Fruit fly (Drosophila melanogaster) whole organism, embryonic: Measurements from ENCODE around the gene RunxB.

Source experiments
- ATbp ChIP-seq: fragments of 200-800 bp; sonication (Bioruptor generic); optimal IDR thresholded peaks from 2 replicates; lab custom pipeline; 2017; ENCODE audit warnings: missing biosample characterization, mild to moderate bottlenecking, missing genetic modification characterization, missing genetic modification reagents
- Atf-2 ChIP-seq: fragments of 200-800 bp; sonication (Bioruptor generic); optimal IDR thresholded peaks from 2 replicates; lab custom pipeline; 2016; ENCODE audit warnings: missing biosample characterization, missing genetic modification characterization
- CG11504 ChIP-seq: fragments of 200-800 bp; sonication (Bioruptor generic); optimal IDR thresholded peaks from 3 replicates; lab custom pipeline; 2019; ENCODE audit warnings: missing biosample characterization, mild to moderate bottlenecking, missing genetic modification characterization, moderate library complexity
- CG12071 ChIP-seq: fragments of 200-800 bp; sonication (Bioruptor generic); optimal IDR thresholded peaks from 3 replicates; lab custom pipeline; 2018; ENCODE audit warnings: missing biosample characterization, mild to moderate bottlenecking, missing genetic modification characterization
- CG12942 ChIP-seq: fragments of 200-800 bp; sonication (Bioruptor generic); optimal IDR thresholded peaks from 3 replicates; lab custom pipeline; 2016; ENCODE audit warnings: missing biosample characterization, missing genetic modification characterization
- CG1603 ChIP-seq: fragments of 200-800 bp; sonication (Bioruptor generic); optimal IDR thresholded peaks from 2 replicates; lab custom pipeline; 2019; ENCODE audit warnings: missing biosample characterization, mild to moderate bottlenecking, missing genetic modification characterization, moderate library complexity
- CG1647 ChIP-seq: fragments of 200-800 bp; sonication (Bioruptor generic); optimal IDR thresholded peaks from 3 replicates; lab custom pipeline; 2016; ENCODE audit warnings: missing biosample characterization, missing genetic modification characterization
- CG16779 ChIP-seq: fragments of 200-800 bp; sonication (Bioruptor generic); IDR thresholded peaks from 2 replicates; pipeline ENCODE4 v1.3.6; 2022; ENCODE audit warnings: missing biosample characterization, missing genetic modification characterization
- CG16813 ChIP-seq: fragments of 200-800 bp; sonication (Bioruptor generic); IDR thresholded peaks from 3 replicates; pipeline ENCODE4 v1.3.6; 2022; ENCODE audit warnings: missing biosample characterization, missing genetic modification characterization; ENCODE audit not compliant: partially characterized antibody
- CG17328 ChIP-seq: fragments of 200-800 bp; sonication (Bioruptor generic); IDR thresholded peaks from 2 replicates; pipeline ENCODE4 v1.3.6; 2022; ENCODE audit warnings: missing biosample characterization, missing genetic modification characterization
- CG2116 ChIP-seq: fragments of 200-800 bp; sonication (Bioruptor generic); optimal IDR thresholded peaks from 3 replicates; lab custom pipeline; 2018; ENCODE audit warnings: missing biosample characterization, mild to moderate bottlenecking, missing genetic modification characterization
- CG2678 ChIP-seq: fragments of 200-800 bp; sonication (Bioruptor generic); optimal IDR thresholded peaks from 3 replicates; lab custom pipeline; 2019; ENCODE audit warnings: missing biosample characterization, mild to moderate bottlenecking, missing genetic modification characterization, moderate library complexity
- CG33213 ChIP-seq: fragments of 200-800 bp; sonication (Bioruptor generic); optimal IDR thresholded peaks from 3 replicates; lab custom pipeline; 2016; ENCODE audit warnings: missing biosample characterization, missing genetic modification characterization
- CG4424 ChIP-seq: fragments of 200-800 bp; sonication (Bioruptor generic); optimal IDR thresholded peaks from 3 replicates; lab custom pipeline; 2016; ENCODE audit warnings: missing biosample characterization, missing genetic modification characterization
- CG6813 ChIP-seq: fragments of 200-800 bp; sonication (Bioruptor generic); optimal IDR thresholded peaks from 2 replicates; lab custom pipeline; 2017; ENCODE audit warnings: missing biosample characterization, missing genetic modification characterization, mild to moderate bottlenecking, moderate library complexity, missing genetic modification reagents
- CG7271 ChIP-seq: fragments of 200-800 bp; sonication (Bioruptor generic); optimal IDR thresholded peaks from 2 replicates; lab custom pipeline; 2018; ENCODE audit warnings: missing biosample characterization, mild to moderate bottlenecking, missing genetic modification characterization, moderate library complexity
- CG7556 ChIP-seq: fragments of 200-800 bp; sonication (Bioruptor generic); optimal IDR thresholded peaks from 2 replicates; lab custom pipeline; 2017; ENCODE audit warnings: missing biosample characterization, mild to moderate bottlenecking, missing genetic modification characterization
- CG8765 ChIP-seq: fragments of 200-800 bp; sonication (Bioruptor generic); IDR thresholded peaks from 2 replicates; pipeline ENCODE4 v1.3.6; 2022; ENCODE audit warnings: missing biosample characterization, missing genetic modification characterization
- CG9215 ChIP-seq: fragments of 200-800 bp; sonication (Bioruptor generic); IDR thresholded peaks from 2 replicates; pipeline ENCODE4 v1.3.6; 2022; ENCODE audit warnings: missing biosample characterization, missing genetic modification characterization
- CG9609 ChIP-seq: fragments of 200-800 bp; sonication (Bioruptor generic); optimal IDR thresholded peaks from 3 replicates; lab custom pipeline; 2016; ENCODE audit warnings: missing biosample characterization, missing genetic modification characterization
- Deaf1 ChIP-seq: fragments of 200-800 bp; optimal IDR thresholded peaks from 3 replicates; lab custom pipeline; 2019; ENCODE audit warnings: missing biosample characterization, mild to moderate bottlenecking, missing genetic modification characterization, moderate library complexity
- Dip2 ChIP-seq: fragments of 200-800 bp; sonication (Bioruptor generic); IDR thresholded peaks from 2 replicates; pipeline ENCODE4 v1.3.6; 2022; ENCODE audit warnings: missing biosample characterization, missing genetic modification characterization
- Doc2 ChIP-seq: fragments of 200-800 bp; sonication (Bioruptor generic); IDR thresholded peaks from 2 replicates; pipeline ENCODE4 v1.3.6; 2022; ENCODE audit warnings: missing biosample characterization, missing genetic modification characterization
- Hey ChIP-seq: fragments of 200-800 bp; sonication (Bioruptor generic); optimal IDR thresholded peaks from 3 replicates; lab custom pipeline; 2018; ENCODE audit warnings: missing biosample characterization, mild to moderate bottlenecking, missing genetic modification characterization
- Jarid2 ChIP-seq: fragments of 200-800 bp; sonication (Bioruptor generic); optimal IDR thresholded peaks from 3 replicates; lab custom pipeline; 2017; ENCODE audit warnings: mild to moderate bottlenecking, missing biosample characterization, missing genetic modification reagents, missing genetic modification characterization
- Med ChIP-seq: fragments of 200-800 bp; sonication (Bioruptor generic); peaks from one replicate; lab custom pipeline; 2016; ENCODE audit warnings: missing biosample characterization, missing genetic modification characterization, mild to moderate bottlenecking, inconsistent platforms, moderate library complexity
- Pdp1 ChIP-seq, 2 experiments: fragments of 200-800 bp; sonication (Bioruptor generic); optimal IDR thresholded peaks; 3 replicates each; lab custom pipeline; 2016; ENCODE audit warnings: missing biosample characterization in 2 of 2, missing genetic modification characterization in 2 of 2, mild to moderate bottlenecking in 1 of 2, moderate library complexity in 1 of 2
- Ravus ChIP-seq: fragments of 200-800 bp; sonication (Bioruptor generic); IDR thresholded peaks from 2 replicates; pipeline ENCODE4 v1.3.6; 2022; ENCODE audit warnings: missing biosample characterization, missing genetic modification characterization
- Sox100B ChIP-seq: fragments of 200-800 bp; sonication (Bioruptor generic); optimal IDR thresholded peaks from 3 replicates; lab custom pipeline; 2018; ENCODE audit warnings: missing biosample characterization, mild to moderate bottlenecking, missing genetic modification characterization
- ap ChIP-seq: fragments of 200-800 bp; sonication (Bioruptor generic); IDR thresholded peaks from 2 replicates; pipeline ENCODE4 v1.3.6; 2022; ENCODE audit warnings: missing biosample characterization, missing genetic modification characterization
- bcd ChIP-seq: fragments of 200-800 bp; sonication (Bioruptor generic); optimal IDR thresholded peaks from 2 replicates; lab custom pipeline; 2017; ENCODE audit warnings: missing biosample characterization, mild to moderate bottlenecking, missing genetic modification characterization
- bsh ChIP-seq, 2 experiments: fragments of 200-800 bp; sonication (Bioruptor generic); optimal IDR thresholded peaks; 2 replicates each; lab custom pipeline; 2017 to 2018; ENCODE audit warnings: mild to moderate bottlenecking in 2 of 2, missing biosample characterization in 2 of 2, missing genetic modification characterization in 2 of 2, moderate library complexity in 1 of 2
- cad ChIP-seq: fragments of >200 bp; optimal IDR thresholded peaks from 2 replicates; lab custom pipeline; 2017; ENCODE audit warnings: missing biosample characterization, missing genetic modification characterization
- caup ChIP-seq: fragments of 200-800 bp; sonication (Bioruptor generic); optimal IDR thresholded peaks from 3 replicates; lab custom pipeline; 2017; ENCODE audit warnings: missing biosample characterization, mild to moderate bottlenecking, missing genetic modification characterization, moderate library complexity; ENCODE audit not compliant: severe bottlenecking
- ci ChIP-seq: fragments of 200-800 bp; sonication (Bioruptor generic); IDR thresholded peaks from 3 replicates; pipeline ENCODE4 v1.3.6; 2022; ENCODE audit warnings: missing biosample characterization, missing genetic modification characterization
- ewg ChIP-seq: fragments of 200-800 bp; sonication (Bioruptor generic); optimal IDR thresholded peaks from 3 replicates; lab custom pipeline; 2017; ENCODE audit warnings: mild to moderate bottlenecking, missing biosample characterization, missing genetic modification reagents, missing genetic modification characterization
- fd96Cb ChIP-seq: fragments of 200-800 bp; sonication (Bioruptor generic); optimal IDR thresholded peaks from 2 replicates; lab custom pipeline; 2018; ENCODE audit warnings: missing biosample characterization, mild to moderate bottlenecking, missing genetic modification characterization, moderate library complexity
- gfzf ChIP-seq: fragments of 200-800 bp; sonication (Bioruptor generic); optimal IDR thresholded peaks from 2 replicates; lab custom pipeline; 2016; ENCODE audit warnings: missing biosample characterization, mild to moderate bottlenecking, missing genetic modification characterization, moderate library complexity
- gsb-n ChIP-seq: fragments of 200-800 bp; sonication (Bioruptor generic); optimal IDR thresholded peaks from 3 replicates; lab custom pipeline; 2018; ENCODE audit warnings: missing biosample characterization, mild to moderate bottlenecking, missing genetic modification characterization
- hth ChIP-seq: fragments of >200 bp; optimal IDR thresholded peaks from 2 replicates; lab custom pipeline; 2017; ENCODE audit warnings: inconsistent platforms
- jigr1 ChIP-seq: fragments of 200-800 bp; sonication (Bioruptor generic); IDR thresholded peaks from 3 replicates; pipeline ENCODE4 v1.3.6; 2022; ENCODE audit warnings: missing biosample characterization, missing genetic modification characterization
- mld ChIP-seq: fragments of 200-800 bp; sonication (Bioruptor generic); IDR thresholded peaks from 3 replicates; pipeline ENCODE4 v1.3.6; 2022; ENCODE audit warnings: missing biosample characterization, missing genetic modification characterization; ENCODE audit not compliant: partially characterized antibody
- nau ChIP-seq: fragments of 200-800 bp; sonication (Bioruptor generic); optimal IDR thresholded peaks from 3 replicates; lab custom pipeline; 2017; ENCODE audit warnings: missing biosample characterization, mild to moderate bottlenecking, missing genetic modification characterization, missing genetic modification reagents
- otp ChIP-seq: fragments of 200-800 bp; sonication (Bioruptor generic); IDR thresholded peaks from 3 replicates; pipeline ENCODE4, ENCODE4 v1.3.6; 2022; ENCODE audit warnings: missing biosample characterization, missing genetic modification characterization
- phol ChIP-seq: fragments of 200-800 bp; sonication (Bioruptor generic); optimal IDR thresholded peaks from 3 replicates; lab custom pipeline; 2018; ENCODE audit warnings: missing biosample characterization, mild to moderate bottlenecking, missing genetic modification characterization, moderate library complexity
- salm ChIP-seq: fragments of 200-800 bp; sonication (Bioruptor generic); optimal IDR thresholded peaks from 2 replicates; lab custom pipeline; 2018; ENCODE audit warnings: missing biosample characterization, mild to moderate bottlenecking, missing genetic modification characterization
- sim ChIP-seq: fragments of 200-800 bp; sonication (Bioruptor generic); IDR thresholded peaks from 2 replicates; pipeline ENCODE4 v1.3.6; 2022; ENCODE audit warnings: missing biosample characterization, missing genetic modification characterization
- sima ChIP-seq: fragments of 200-800 bp; sonication (Bioruptor generic); optimal IDR thresholded peaks from 2 replicates; lab custom pipeline; 2016; ENCODE audit warnings: missing biosample characterization, missing genetic modification characterization
- slou ChIP-seq: fragments of 200-800 bp; sonication (Bioruptor generic); optimal IDR thresholded peaks from 3 replicates; lab custom pipeline; 2016; ENCODE audit warnings: missing biosample characterization, missing genetic modification characterization
- unc-4 ChIP-seq: fragments of 200-800 bp; sonication (Bioruptor generic); IDR thresholded peaks from 2 replicates; pipeline ENCODE4 v1.3.6; 2022; ENCODE audit warnings: missing biosample characterization, missing genetic modification characterization; ENCODE audit not compliant: partially characterized antibody
- vfl ChIP-seq: fragments of 200-800 bp; sonication (Bioruptor generic); optimal IDR thresholded peaks from 2 replicates; lab custom pipeline; 2016; ENCODE audit warnings: missing biosample characterization, missing genetic modification characterization

RunxB gene

dm6 chrX:20503504-20503829, 34.8 kb upstream of the RunxB start (continued):
- no peak for TF ChIP-seq CG33213
- TF ChIP-seq Atf-2 (GFP tag; lab: Kevin White, UChicago), result no peak
- no peak for TF ChIP-seq salm
- no peak for TF ChIP-seq Ravus (GFP tag; lab: Robert Waterston, UW)
- TF ChIP-seq ap (GFP tag; lab: Robert Waterston, UW), result no peak
- no peak for TF ChIP-seq hth (lab: Kevin White, UChicago)
- TF ChIP-seq gfzf, result no peak
- no peak for TF ChIP-seq bcd (GFP tag; lab: Kevin White, UChicago)
- TF ChIP-seq vfl (GFP tag; lab: Kevin White, UChicago), result no peak
- TF ChIP-seq cad (GFP tag; lab: Kevin White, UChicago), result no peak
- peak; percentile 26 for TF ChIP-seq CG2678
- no peak for TF ChIP-seq Deaf1 (tag; lab: Kevin White, UChicago)
- no peak for TF ChIP-seq CG8765
- no peak for TF ChIP-seq CG1647 (GFP tag; lab: Kevin White, UChicago)
- no peak for TF ChIP-seq jigr1 (GFP tag; lab: Robert Waterston, UW)
- TF ChIP-seq Hey (tag; lab: Kevin White, UChicago), result peak; percentile 97
- no peak for TF ChIP-seq CG16779 (GFP tag; lab: Robert Waterston, UW)
- TF ChIP-seq CG9215, result no peak
- TF ChIP-seq unc-4 (GFP tag; lab: Robert Waterston, UW), result no peak

dm6 chrX:20505897-20506296, 32.4 kb upstream of the RunxB start:
- TF ChIP-seq CG9609 (GFP tag; lab: Kevin White, UChicago) (no peak), Jarid2 (GFP tag; lab: Kevin White, UChicago) (peak; percentile 11), CG17328 (GFP tag; lab: Robert Waterston, UW) (peak; percentile 58), sima (no peak), gfzf (no peak), ATbp (GFP tag; lab: Kevin White, UChicago) (peak; percentile 85), Sox100B (GFP tag; lab: Kevin White, UChicago) (peak; percentile 37), sim (0 out of 2 replicates have a peak, but pooled peaks have one; percentile 62), bsh (GFP tag; optimal IDR thresholded peaks at IDR 0.05; lab: Kevin White, UChicago) (peak in 1 of 2 experiments; percentile 64), slou (GFP tag; lab: Kevin White, UChicago) (peak; percentile 21), CG12942 (GFP tag; lab: Kevin White, UChicago) (peak; percentile 46), CG4424 (GFP tag; lab: Kevin White, UChicago) (peak; percentile 29), Doc2 (GFP tag; lab: Robert Waterston, UW) (no peak), fd96Cb (tag; lab: Kevin White, UChicago) (peak; percentile 18), mld (GFP tag; lab: Robert Waterston, UW) (no peak), CG16813 (GFP tag; lab: Robert Waterston, UW) (no peak), ci (peak; percentile 81), CG1603 (tag; lab: Kevin White, UChicago) (peak; percentile 37), Dip2 (GFP tag; lab: Robert Waterston, UW) (no peak), CG2116 (peak; percentile 7), ewg (peak; percentile 45), CG11504 (peak; percentile 53), otp (GFP tag; lab: Robert Waterston, UW) (peak; percentile 46; the same call in 1 of the 3 replicates), nau (GFP tag; lab: Kevin White, UChicago) (peak; percentile 45), CG12071 (GFP tag; lab: Kevin White, UChicago) (peak; percentile 39), phol (tag; lab: Kevin White, UChicago) (no peak), Pdp1 (GFP tag; optimal IDR thresholded peaks at IDR 0.05; lab: Kevin White, UChicago) (peak in 1 of 2 experiments; percentile 5), Med (GFP tag; lab: Kevin White, UChicago) (peak; percentile 45), CG6813 (GFP tag; lab: Kevin White, UChicago) (peak; percentile 52), gsb-n (peak; percentile 22), CG7271 (peak; percentile 22), CG7556 (no peak), caup (GFP tag; lab: Kevin White, UChicago) (peak; percentile 31)
